Fruit fly (Drosophila melanogaster): Measurements from ENCODE around the gene CG6661.

- TF ChIP-seq pan (optimal IDR thresholded peaks at IDR 0.05) = no peak
- peak; percentile 28 for TF ChIP-seq Dll (optimal IDR thresholded peaks at IDR 0.05)
- TF ChIP-seq CG8478 (optimal IDR thresholded peaks at IDR 0.05) = no peak
Measured at dm6 chr3L:14028485-14029384, 5.8 kb upstream of the CG6661 start, which contains the start of gene Ptip.
